Fruit fly (Drosophila melanogaster) whole organism, embryonic: ENCODE data around the gene CG8891.

Experiments
- Abd-B ChIP-seq: fragments of 200-800 bp; sonication (Bioruptor generic); optimal IDR thresholded peaks from 2 replicates; lab custom pipeline; 2018; ENCODE audit warnings: missing biosample characterization, mild to moderate bottlenecking, missing genetic modification characterization, moderate library complexity
- CG10209 ChIP-seq: fragments of 200-800 bp; sonication (Bioruptor generic); optimal IDR thresholded peaks from 3 replicates; lab custom pipeline; 2017; ENCODE audit warnings: missing biosample characterization, mild to moderate bottlenecking, missing genetic modification characterization, missing genetic modification reagents
- CG7786 ChIP-seq: fragments of 200-800 bp; sonication (Bioruptor generic); optimal IDR thresholded peaks from 2 replicates; lab custom pipeline; 2016; ENCODE audit warnings: missing biosample characterization, missing genetic modification characterization
- CG9609 ChIP-seq: fragments of 200-800 bp; sonication (Bioruptor generic); optimal IDR thresholded peaks from 3 replicates; lab custom pipeline; 2016; ENCODE audit warnings: missing biosample characterization, missing genetic modification characterization
- nerfin-2 ChIP-seq: fragments of 200-800 bp; sonication (Bioruptor generic); IDR thresholded peaks from 2 replicates; pipeline ENCODE4 v1.3.6; 2022; ENCODE audit warnings: missing biosample characterization, missing genetic modification characterization; ENCODE audit not compliant: partially characterized antibody

dm6 chr2L:4981278-4981966, 2.2 kb upstream of the CG8891 start, which contains the start of the genes CG8892 and CG34126:
- peak; percentile 98 for TF ChIP-seq CG10209 (GFP tag; lab: Kevin White, UChicago)
- 0 out of 2 replicates have a peak, but pooled peaks have one; percentile 25 for TF ChIP-seq nerfin-2 (GFP tag; lab: Robert Waterston, UW)
- peak; percentile 97 for TF ChIP-seq CG9609
- peak; percentile 96 for TF ChIP-seq CG7786 (GFP tag; lab: Kevin White, UChicago)
- TF ChIP-seq Abd-B, result peak; percentile 99
